Worm (Caenorhabditis elegans): ENCODE data around the gene EEED8.15.

- TF ChIP-seq dve-1 (tag; optimal IDR thresholded peaks at IDR 0.05) (no peak), che-1 (tag; optimal IDR thresholded peaks at IDR 0.05) (no peak), dmd-4 (tag; optimal IDR thresholded peaks at IDR 0.05; ENCODE audit: borderline replicate concordance) (no peak), pha-4 (tag; optimal IDR thresholded peaks at IDR 0.05) (no peak), fax-1 (tag; optimal IDR thresholded peaks at IDR 0.05) (no peak), elt-2 (tag; optimal IDR thresholded peaks at IDR 0.05) (no peak), sox-4 (tag; optimal IDR thresholded peaks at IDR 0.05) (no peak), ttx-3 (tag; optimal IDR thresholded peaks at IDR 0.05) (no peak), hlh-15 (tag; optimal IDR thresholded peaks at IDR 0.05) (no peak)
These were observed 17.8 kb downstream of the EEED8.15 start, which contains the start of gene dct-5 for ce11 chrII:5436833-5437232.
